Fruit fly (Drosophila melanogaster) whole organism, prepupa: Measurements from ENCODE around the gene br.

Experiments
- Blimp-1 ChIP-seq: fragments of 200-800 bp; sonication (Bioruptor generic); optimal IDR thresholded peaks from 3 replicates; lab custom pipeline; 2017; ENCODE audit warnings: missing biosample characterization, missing genetic modification characterization, mild to moderate bottlenecking, moderate library complexity, missing genetic modification reagents
- CG10631 ChIP-seq: fragments of 200-800 bp; sonication (Bioruptor generic); optimal IDR thresholded peaks from 2 replicates; lab custom pipeline; 2016; ENCODE audit warnings: missing biosample characterization, missing genetic modification characterization
- CG11902 ChIP-seq: fragments of 200-800 bp; sonication (Bioruptor generic); optimal IDR thresholded peaks from 3 replicates; lab custom pipeline; 2016; ENCODE audit warnings: missing biosample characterization, missing genetic modification characterization
- CG15336 ChIP-seq: fragments of 200-800 bp; sonication (Bioruptor generic); IDR thresholded peaks from 2 replicates; pipeline ENCODE4 v1.3.6; 2022; ENCODE audit warnings: missing biosample characterization, missing genetic modification characterization
- CG1621 ChIP-seq: fragments of 200-800 bp; sonication (Bioruptor generic); optimal IDR thresholded peaks from 3 replicates; lab custom pipeline; 2018; ENCODE audit warnings: missing biosample characterization, mild to moderate bottlenecking, missing genetic modification characterization
- CG16779 ChIP-seq: fragments of 200-800 bp; sonication (Bioruptor generic); optimal IDR thresholded peaks from 3 replicates; lab custom pipeline; 2017; ENCODE audit warnings: missing biosample characterization, mild to moderate bottlenecking, missing genetic modification characterization
- CG3032 ChIP-seq: fragments of 200-800 bp; optimal IDR thresholded peaks from 2 replicates; lab custom pipeline; 2019; ENCODE audit warnings: missing biosample characterization, mild to moderate bottlenecking, missing genetic modification characterization, moderate library complexity
- CG31627 ChIP-seq: fragments of 200-800 bp; sonication (Bioruptor generic); optimal IDR thresholded peaks from 3 replicates; lab custom pipeline; 2016; ENCODE audit warnings: missing biosample characterization, missing genetic modification characterization
- CG32006 ChIP-seq: fragments of 200-800 bp; sonication (Bioruptor generic); optimal IDR thresholded peaks from 3 replicates; lab custom pipeline; 2017; ENCODE audit warnings: missing biosample characterization, mild to moderate bottlenecking, missing genetic modification characterization
- CG4318 ChIP-seq: fragments of 200-800 bp; sonication (Bioruptor generic); optimal IDR thresholded peaks from 3 replicates; lab custom pipeline; 2017; ENCODE audit warnings: missing biosample characterization, mild to moderate bottlenecking, missing genetic modification characterization
- CG6163 ChIP-seq: fragments of 200-800 bp; sonication (Bioruptor generic); IDR thresholded peaks from 3 replicates; pipeline ENCODE4 v1.3.6; 2022; ENCODE audit warnings: missing biosample characterization, missing genetic modification characterization
- CG6276 ChIP-seq: fragments of 200-800 bp; sonication (Bioruptor generic); optimal IDR thresholded peaks from 2 replicates; lab custom pipeline; 2017; ENCODE audit warnings: missing biosample characterization, mild to moderate bottlenecking, missing genetic modification characterization
- CG6792 ChIP-seq: fragments of 200-800 bp; sonication (Bioruptor generic); optimal IDR thresholded peaks from 3 replicates; lab custom pipeline; 2016; ENCODE audit warnings: missing biosample characterization, missing genetic modification characterization
- CG6808 ChIP-seq: fragments of 200-800 bp; sonication (Bioruptor generic); optimal IDR thresholded peaks from 3 replicates; lab custom pipeline; 2017; ENCODE audit warnings: missing biosample characterization, missing genetic modification characterization, mild to moderate bottlenecking, moderate library complexity, missing genetic modification reagents
- CG7368 ChIP-seq: fragments of 200-800 bp; sonication (Bioruptor generic); optimal IDR thresholded peaks from 3 replicates; lab custom pipeline; 2016; ENCODE audit warnings: missing biosample characterization, missing genetic modification characterization
- CG8119 ChIP-seq: fragments of 200-800 bp; sonication (Bioruptor generic); IDR thresholded peaks from 3 replicates; pipeline ENCODE4 v1.3.6; 2022; ENCODE audit warnings: missing biosample characterization, missing genetic modification characterization
- CG8632 ChIP-seq: fragments of 200-800 bp; sonication (Bioruptor generic); optimal IDR thresholded peaks from 3 replicates; lab custom pipeline; 2016; ENCODE audit warnings: missing biosample characterization, missing genetic modification characterization
- CG9139 ChIP-seq: fragments of 200-800 bp; sonication (Bioruptor generic); optimal IDR thresholded peaks from 3 replicates; lab custom pipeline; 2017; ENCODE audit warnings: missing biosample characterization, mild to moderate bottlenecking, missing genetic modification characterization
- Eip75B ChIP-seq: fragments of 200-800 bp; sonication (Bioruptor generic); optimal IDR thresholded peaks from 3 replicates; lab custom pipeline; 2016; ENCODE audit warnings: missing biosample characterization, missing genetic modification characterization
- Eip78C ChIP-seq: fragments of 200-800 bp; sonication (Bioruptor generic); peaks from one replicate; lab custom pipeline; 2016; ENCODE audit warnings: missing biosample characterization, missing genetic modification characterization
- Eip93F ChIP-seq: fragments of 200-800 bp; sonication (Bioruptor generic); optimal IDR thresholded peaks from 2 replicates; lab custom pipeline; 2016; ENCODE audit warnings: missing biosample characterization, mild to moderate bottlenecking, missing genetic modification characterization
- Ets21C ChIP-seq: fragments of 200-800 bp; sonication (Bioruptor generic); optimal IDR thresholded peaks from 3 replicates; lab custom pipeline; 2016; ENCODE audit warnings: missing biosample characterization, missing genetic modification characterization
- Ets96B ChIP-seq: fragments of 200-800 bp; optimal IDR thresholded peaks from 2 replicates; lab custom pipeline; 2019; ENCODE audit warnings: missing biosample characterization, mild to moderate bottlenecking, missing genetic modification characterization, moderate library complexity
- Gug ChIP-seq: fragments of 200-800 bp; sonication (Bioruptor generic); IDR thresholded peaks from 2 replicates; pipeline ENCODE4 v1.3.6; 2022; ENCODE audit warnings: missing biosample characterization, missing genetic modification characterization
- Hr38 ChIP-seq: sonication (Bioruptor generic); optimal IDR thresholded peaks from 2 replicates; lab custom pipeline; 2016; ENCODE audit warnings: missing biosample characterization, missing genetic modification characterization
- Hr39 ChIP-seq: fragments of 200-800 bp; sonication (Bioruptor generic); optimal IDR thresholded peaks from 2 replicates; lab custom pipeline; 2016; ENCODE audit warnings: missing biosample characterization, missing genetic modification characterization
- Hr4 ChIP-seq: fragments of 200-800 bp; sonication (Bioruptor generic); optimal IDR thresholded peaks from 3 replicates; lab custom pipeline; 2016; ENCODE audit warnings: missing biosample characterization, missing genetic modification characterization
- Lpt ChIP-seq: fragments of 200-800 bp; sonication (Bioruptor generic); optimal IDR thresholded peaks from 3 replicates; lab custom pipeline; 2016; ENCODE audit warnings: missing biosample characterization, missing genetic modification characterization
- Smox ChIP-seq: fragments of 200-800 bp; sonication (Bioruptor generic); optimal IDR thresholded peaks from 3 replicates; lab custom pipeline; 2016; ENCODE audit warnings: missing biosample characterization, missing genetic modification characterization
- Sox102F ChIP-seq: fragments of 200-800 bp; sonication (Bioruptor generic); optimal IDR thresholded peaks from 2 replicates; lab custom pipeline; 2016; ENCODE audit warnings: missing biosample characterization, mild to moderate bottlenecking, missing genetic modification characterization
- Sox14 ChIP-seq: fragments of 200-800 bp; sonication (Bioruptor generic); optimal IDR thresholded peaks from 3 replicates; lab custom pipeline; 2016; ENCODE audit warnings: missing biosample characterization, missing genetic modification characterization
- Sox15 ChIP-seq: fragments of 200-800 bp; sonication (Bioruptor generic); optimal IDR thresholded peaks from 3 replicates; lab custom pipeline; 2016; ENCODE audit warnings: missing biosample characterization, missing genetic modification characterization
- achi ChIP-seq: fragments of 200-800 bp; sonication (Bioruptor generic); optimal IDR thresholded peaks from 3 replicates; lab custom pipeline; 2016; ENCODE audit warnings: missing biosample characterization, missing genetic modification characterization
- cyc ChIP-seq: fragments of 200-800 bp; sonication (Bioruptor generic); optimal IDR thresholded peaks from 3 replicates; lab custom pipeline; 2016; ENCODE audit warnings: missing biosample characterization, missing genetic modification characterization
- dac ChIP-seq: fragments of 200-800 bp; sonication (Bioruptor generic); optimal IDR thresholded peaks from 2 replicates; lab custom pipeline; 2017; ENCODE audit warnings: missing biosample characterization, mild to moderate bottlenecking, missing genetic modification characterization
- dsx ChIP-seq: fragments of 200-800 bp; optimal IDR thresholded peaks from 3 replicates; lab custom pipeline; 2019; ENCODE audit warnings: missing biosample characterization, mild to moderate bottlenecking, missing genetic modification characterization, moderate library complexity; ENCODE audit not compliant: poor library complexity, severe bottlenecking
- fd59A ChIP-seq: fragments of 200-800 bp; sonication (Bioruptor generic); optimal IDR thresholded peaks from 2 replicates; lab custom pipeline; 2017; ENCODE audit warnings: missing biosample characterization, mild to moderate bottlenecking, missing genetic modification characterization, missing genetic modification reagents
- fd85E ChIP-seq: fragments of 200-800 bp; sonication (Bioruptor generic); optimal IDR thresholded peaks from 3 replicates; lab custom pipeline; 2016; ENCODE audit warnings: missing biosample characterization, missing genetic modification characterization
- fkh ChIP-seq: fragments of 200-800 bp; sonication (Bioruptor generic); optimal IDR thresholded peaks from 3 replicates; lab custom pipeline; 2017; ENCODE audit warnings: missing biosample characterization, mild to moderate bottlenecking, missing genetic modification characterization, moderate library complexity
- lz ChIP-seq: fragments of 200-800 bp; sonication (Bioruptor generic); optimal IDR thresholded peaks from 3 replicates; lab custom pipeline; 2016; ENCODE audit warnings: missing biosample characterization, missing genetic modification characterization
- net ChIP-seq: fragments of 200-800 bp; sonication (Bioruptor generic); optimal IDR thresholded peaks from 3 replicates; lab custom pipeline; 2016; ENCODE audit warnings: missing biosample characterization, missing genetic modification characterization
- pdm3 ChIP-seq: fragments of 200-800 bp; sonication (Bioruptor generic); optimal IDR thresholded peaks from 3 replicates; lab custom pipeline; 2016; ENCODE audit warnings: missing biosample characterization, missing genetic modification characterization
- ss ChIP-seq, 2 experiments: fragments of 200-800 bp; sonication (Bioruptor generic); optimal IDR thresholded peaks; 2 replicates in 1 of 2; 3 replicates in 1 of 2; lab custom pipeline; 2017 to 2018; ENCODE audit warnings: mild to moderate bottlenecking in 2 of 2, missing biosample characterization in 2 of 2, missing genetic modification characterization in 2 of 2, moderate library complexity in 1 of 2
- svp ChIP-seq: fragments of 200-800 bp; sonication (Bioruptor generic); peaks from one replicate; lab custom pipeline; 2016; ENCODE audit warnings: missing biosample characterization, missing genetic modification characterization
- topi ChIP-seq: fragments of 200-800 bp; sonication (Bioruptor generic); optimal IDR thresholded peaks from 3 replicates; lab custom pipeline; 2016; ENCODE audit warnings: missing biosample characterization, missing genetic modification characterization
- vri ChIP-seq: fragments of 200-800 bp; sonication (Bioruptor generic); optimal IDR thresholded peaks from 3 replicates; lab custom pipeline; 2016; ENCODE audit warnings: missing biosample characterization, mild to moderate bottlenecking, missing genetic modification characterization

Gene br

DNA sequence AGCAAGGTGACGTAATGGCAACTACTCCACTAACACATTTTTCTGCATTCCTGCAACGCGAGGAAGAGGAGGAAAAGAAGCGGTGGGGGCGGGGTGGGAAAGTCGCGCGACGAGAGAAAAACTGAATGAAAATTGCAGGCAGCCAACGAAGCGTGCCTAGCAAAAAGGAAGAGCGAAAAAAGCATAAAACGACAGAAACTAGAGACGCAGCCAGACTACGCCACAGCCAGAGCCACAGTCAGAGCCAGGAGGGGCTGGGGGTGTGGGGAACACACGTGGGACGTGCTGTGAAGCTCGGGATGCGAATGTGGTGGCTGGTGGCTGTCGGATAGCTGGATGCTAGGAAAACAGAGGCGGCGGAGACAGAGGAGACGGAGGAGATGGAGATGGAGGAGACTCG is 39.4 kb downstream of the br start:
- no peak for TF ChIP-seq Hr4 (GFP tag; lab: Kevin White, UChicago)
- no peak for TF ChIP-seq topi (GFP tag; lab: Kevin White, UChicago)
- no peak for TF ChIP-seq Sox102F
- peak; percentile 38 to 68 for TF ChIP-seq ss (GFP tag; optimal IDR thresholded peaks at IDR 0.05; lab: Kevin White, UChicago)
- no peak for TF ChIP-seq CG11902 (GFP tag; lab: Kevin White, UChicago)
- no peak for TF ChIP-seq Hr39 (GFP tag; lab: Kevin White, UChicago)
- peak; percentile 59 for TF ChIP-seq CG1621 (tag; lab: Kevin White, UChicago)
- TF ChIP-seq vri (GFP tag; lab: Kevin White, UChicago) = no peak
- no peak for TF ChIP-seq CG7368 (GFP tag; lab: Kevin White, UChicago)
- TF ChIP-seq lz = no peak
- no peak for TF ChIP-seq fd85E (GFP tag; lab: Kevin White, UChicago)
- no peak for TF ChIP-seq pdm3 (GFP tag; lab: Kevin White, UChicago)
- TF ChIP-seq Hr38 (GFP tag; lab: Kevin White, UChicago) = no peak
- peak; percentile 3 for TF ChIP-seq CG32006 (GFP tag; lab: Kevin White, UChicago)
- no peak for TF ChIP-seq fkh (GFP tag; lab: Kevin White, UChicago)
- no peak for TF ChIP-seq achi (GFP tag; lab: Kevin White, UChicago)
- TF ChIP-seq cyc (GFP tag; lab: Kevin White, UChicago) = no peak
- TF ChIP-seq fd59A (GFP tag; lab: Kevin White, UChicago) = no peak
- 0 out of 3 replicates have a peak, but pooled peaks have one; percentile 20 for TF ChIP-seq CG8119 (GFP tag; lab: Robert Waterston, UW)
- TF ChIP-seq svp (GFP tag; lab: Kevin White, UChicago) = peak; percentile 48
- peak; percentile 74 for TF ChIP-seq Eip78C (GFP tag; lab: Kevin White, UChicago)
- peak; percentile 27 for TF ChIP-seq Gug (GFP tag; lab: Robert Waterston, UW)
- no peak for TF ChIP-seq Sox14 (GFP tag; lab: Kevin White, UChicago)
- no peak for TF ChIP-seq CG6276 (GFP tag; lab: Kevin White, UChicago)
- no peak for TF ChIP-seq Blimp-1
- peak; percentile 65 for TF ChIP-seq Eip75B (GFP tag; lab: Kevin White, UChicago)
- TF ChIP-seq dsx (GFP tag; lab: Kevin White, UChicago) = peak; percentile 48
- TF ChIP-seq Smox (GFP tag; lab: Kevin White, UChicago) = no peak
- peak; percentile 47; the same call in 2 of the 3 replicates for TF ChIP-seq CG6163
- TF ChIP-seq Lpt (GFP tag; lab: Kevin White, UChicago) = peak; percentile 53
- no peak for TF ChIP-seq CG6792
- no peak for TF ChIP-seq Ets21C (GFP tag; lab: Kevin White, UChicago)
- TF ChIP-seq CG15336 (GFP tag; lab: Robert Waterston, UW) = no peak; the same call in 1 of the 2 replicates
- TF ChIP-seq Sox15 (GFP tag; lab: Kevin White, UChicago) = no peak
- no peak for TF ChIP-seq CG31627 (GFP tag; lab: Kevin White, UChicago)
- TF ChIP-seq CG16779 (tag; lab: Kevin White, UChicago) = no peak
- TF ChIP-seq net (GFP tag; lab: Kevin White, UChicago) = peak; percentile 7
- no peak for TF ChIP-seq CG4318 (GFP tag; lab: Kevin White, UChicago)
- no peak for TF ChIP-seq Ets96B (tag; lab: Kevin White, UChicago)
- TF ChIP-seq CG3032 (tag; lab: Kevin White, UChicago) = no peak
- TF ChIP-seq Eip93F (GFP tag; lab: Kevin White, UChicago) = no peak
- TF ChIP-seq CG6808 (GFP tag; lab: Kevin White, UChicago) = peak; percentile 4
- no peak for TF ChIP-seq CG9139 (GFP tag; lab: Kevin White, UChicago)
- no peak for TF ChIP-seq CG10631 (GFP tag; lab: Kevin White, UChicago)
- TF ChIP-seq CG8632 = no peak
- TF ChIP-seq dac (GFP tag; lab: Kevin White, UChicago) = no peak
